Comparison of ENCODE assay signal across 3 worm cellular contexts in genomic region chrII:6269805-6270414, ce11.
TF ChIP-seq lines count a peak whose summit lies in the region.

TSS of gene F13H8.2 (plus strand) at chrII:6270364.

TF ChIP-seq in whole organism, L1 larva, 84 proteins besides CTCF, POLR2A, EP300 and RAD21 (continued from another document and continues in another):
- peak; percentile 81 for TF ChIP-seq ceh-88 (GFP tag; IDR thresholded peaks at IDR 0.05; lab: Robert Waterston, UW)
- peak; percentile 90 for TF ChIP-seq unc-130 (tag; optimal IDR thresholded peaks at IDR 0.05; lab: Kevin White, UChicago)
- TF ChIP-seq F16B12.6 (tag; optimal IDR thresholded peaks at IDR 0.05; lab: Kevin White, UChicago): peak; percentile 98
- peak; percentile 82 for TF ChIP-seq grh-1 (GFP tag; IDR thresholded peaks at IDR 0.05; lab: Robert Waterston, UW)
- peak; percentile 20 for TF ChIP-seq fkh-10 (GFP tag; optimal IDR thresholded peaks at IDR 0.05; lab: Kevin White, UChicago)
- no peak for TF ChIP-seq nhr-11 (tag; optimal IDR thresholded peaks at IDR 0.05; lab: Kevin White, UChicago)
- TF ChIP-seq jun-1 (tag; optimal IDR thresholded peaks at IDR 0.05; lab: Kevin White, UChicago): peak; percentile 57
- TF ChIP-seq hlh-17 (GFP tag; optimal IDR thresholded peaks at IDR 0.05; lab: Kevin White, UChicago; ENCODE audit: borderline replicate concordance): no peak
- peak; percentile 75 for TF ChIP-seq xbp-1 (tag; optimal IDR thresholded peaks at IDR 0.05; lab: Kevin White, UChicago)
- no peak for TF ChIP-seq tlp-1 (tag; optimal IDR thresholded peaks at IDR 0.05; lab: Kevin White, UChicago)
- TF ChIP-seq zag-1 (tag; optimal IDR thresholded peaks at IDR 0.05; lab: Kevin White, UChicago): no peak
- peak; percentile 89 for TF ChIP-seq nhr-19 (GFP tag; conservative IDR thresholded peaks at IDR 0.05; lab: Robert Waterston, UW)
- TF ChIP-seq unc-62 (GFP tag; optimal IDR thresholded peaks at IDR 0.05; lab: Kevin White, UChicago): no peak
- no peak for TF ChIP-seq egl-27 (tag; optimal IDR thresholded peaks at IDR 0.05; lab: Kevin White, UChicago)
- peak; percentile 63 for TF ChIP-seq aly-2 (tag; optimal IDR thresholded peaks at IDR 0.05; lab: Kevin White, UChicago)
- no peak for TF ChIP-seq mef-2 (tag; optimal IDR thresholded peaks at IDR 0.05; lab: Kevin White, UChicago)
- TF ChIP-seq C04F5.9 (tag; optimal IDR thresholded peaks at IDR 0.05; lab: Kevin White, UChicago): peak; percentile 58
- peak; percentile 96 to 98 (median 97) for TF ChIP-seq dpl-1 (GFP tag; optimal IDR thresholded peaks at IDR 0.05; lab: Kevin White, UChicago)
- TF ChIP-seq nhr-12 (tag; optimal IDR thresholded peaks at IDR 0.05; lab: Kevin White, UChicago): no peak
- no peak for TF ChIP-seq unc-98 (GFP tag; IDR thresholded peaks at IDR 0.05; lab: Robert Waterston, UW)
- TF ChIP-seq lsy-2 (tag; optimal IDR thresholded peaks at IDR 0.05; lab: Kevin White, UChicago): peak; percentile 82 to 90
- TF ChIP-seq hlh-4 (tag; optimal IDR thresholded peaks at IDR 0.05; lab: Kevin White, UChicago): no peak
- peak; percentile 70 for TF ChIP-seq blmp-1 (tag; optimal IDR thresholded peaks at IDR 0.05; lab: Kevin White, UChicago)
- no peak for TF ChIP-seq fkh-4 (tag; optimal IDR thresholded peaks at IDR 0.05; lab: Kevin White, UChicago; ENCODE audit: borderline replicate concordance)
- no peak for TF ChIP-seq pag-3 (tag; optimal IDR thresholded peaks at IDR 0.05; lab: Kevin White, UChicago; ENCODE audit: borderline replicate concordance, insufficient read depth)
- TF ChIP-seq ceh-63 (GFP tag; optimal IDR thresholded peaks at IDR 0.05; lab: Kevin White, UChicago): no peak
- peak; percentile 44 for TF ChIP-seq skn-1 (tag; optimal IDR thresholded peaks at IDR 0.05; lab: Kevin White, UChicago)
- peak; percentile 59 for TF ChIP-seq pax-3 (tag; optimal IDR thresholded peaks at IDR 0.05; lab: Kevin White, UChicago)
- TF ChIP-seq vab-15 (tag; optimal IDR thresholded peaks at IDR 0.05; lab: Kevin White, UChicago): peak; percentile 41
- TF ChIP-seq lin-39 (tag; optimal IDR thresholded peaks at IDR 0.05; lab: Kevin White, UChicago): no peak
- TF ChIP-seq nhr-90 (tag; optimal IDR thresholded peaks at IDR 0.05; lab: Kevin White, UChicago; ENCODE audit: poor library complexity): peak; percentile 77
- TF ChIP-seq ces-1 (GFP tag; optimal IDR thresholded peaks at IDR 0.05; lab: Kevin White, UChicago): no peak
- peak; percentile 82 for TF ChIP-seq dsc-1 (tag; optimal IDR thresholded peaks at IDR 0.05; lab: Kevin White, UChicago)
- TF ChIP-seq nhr-71 (tag; optimal IDR thresholded peaks at IDR 0.05; lab: Kevin White, UChicago): peak; percentile 90
- no peak for TF ChIP-seq pqm-1 (tag; optimal IDR thresholded peaks at IDR 0.05; lab: Kevin White, UChicago)
- TF ChIP-seq ets-5 (GFP tag; IDR thresholded peaks at IDR 0.05; lab: Robert Waterston, UW): no peak
- peak in 1 of 2 experiments; percentile 59 for TF ChIP-seq ztf-11 (tag; optimal IDR thresholded peaks at IDR 0.05; lab: Kevin White, UChicago)
- peak; percentile 97 to 99 for TF ChIP-seq efl-1 (optimal IDR thresholded peaks at IDR 0.05; lab: Kevin White, UChicago)
- TF ChIP-seq efl-1 (GFP tag; optimal IDR thresholded peaks at IDR 0.05 in 1 of 2; lab: Kevin White, UChicago): peak; percentile 98 to 100
- peak; percentile 91 for TF ChIP-seq nhr-47 (tag; optimal IDR thresholded peaks at IDR 0.05; lab: Kevin White, UChicago)
- peak; percentile 80 for TF ChIP-seq mep-1 (tag; optimal IDR thresholded peaks at IDR 0.05; lab: Kevin White, UChicago)
- TF ChIP-seq lin-35 (GFP tag; optimal IDR thresholded peaks at IDR 0.05; lab: Kevin White, UChicago): peak; percentile 96 to 98
- TF ChIP-seq lir-3 (tag; optimal IDR thresholded peaks at IDR 0.05; lab: Kevin White, UChicago; ENCODE audit: poor library complexity): peak; percentile 72

TF ChIP-seq in whole organism, L3 larva, 47 proteins besides CTCF, POLR2A, EP300 and RAD21 (continued from another document):
- TF ChIP-seq nhr-28 (tag; optimal IDR thresholded peaks at IDR 0.05; lab: Kevin White, UChicago) (no peak), nhr-43 (tag; optimal IDR thresholded peaks at IDR 0.05; lab: Kevin White, UChicago; ENCODE audit: poor library complexity, severe bottlenecking) (peak; percentile 71), fkh-2 (tag; optimal IDR thresholded peaks at IDR 0.05; lab: Kevin White, UChicago) (no peak), daf-12 (tag; optimal IDR thresholded peaks at IDR 0.05; lab: Kevin White, UChicago) (no peak), nhr-11 (tag; optimal IDR thresholded peaks at IDR 0.05; lab: Kevin White, UChicago) (no peak), ceh-16 (tag; optimal IDR thresholded peaks at IDR 0.05; lab: Kevin White, UChicago) (no peak), lin-39 (tag; optimal IDR thresholded peaks at IDR 0.05; lab: Kevin White, UChicago) (peak; percentile 39), lsy-12 (tag; optimal IDR thresholded peaks at IDR 0.05; lab: Kevin White, UChicago) (peak; percentile 54), pqm-1 (tag; optimal IDR thresholded peaks at IDR 0.05; lab: Kevin White, UChicago) (no peak), lin-15B (tag; optimal IDR thresholded peaks at IDR 0.05; lab: Kevin White, UChicago) (peak; percentile 72), ztf-4 (tag; optimal IDR thresholded peaks at IDR 0.05; lab: Kevin White, UChicago) (no peak), fkh-10 (GFP tag; optimal IDR thresholded peaks at IDR 0.05; lab: Kevin White, UChicago) (no peak), ceh-28 (tag; optimal IDR thresholded peaks at IDR 0.05; lab: Kevin White, UChicago) (peak; percentile 69), elt-1 (tag; optimal IDR thresholded peaks at IDR 0.05; lab: Kevin White, UChicago) (no peak), mml-1 (tag; optimal IDR thresholded peaks at IDR 0.05; lab: Kevin White, UChicago) (no peak), ceh-9 (tag; optimal IDR thresholded peaks at IDR 0.05; lab: Kevin White, UChicago) (no peak), ceh-82 (tag; optimal IDR thresholded peaks at IDR 0.05; lab: Kevin White, UChicago) (no peak), nhr-76 (tag; optimal IDR thresholded peaks at IDR 0.05; lab: Kevin White, UChicago) (no peak), skn-1 (tag; optimal IDR thresholded peaks at IDR 0.05; lab: Kevin White, UChicago) (no peak), zag-1 (tag; optimal IDR thresholded peaks at IDR 0.05; lab: Kevin White, UChicago) (no peak), elt-3 (tag; optimal IDR thresholded peaks at IDR 0.05; lab: Kevin White, UChicago) (no peak), ztf-11 (tag; optimal IDR thresholded peaks at IDR 0.05; lab: Kevin White, UChicago) (no peak), ZK546.5 (tag; optimal IDR thresholded peaks at IDR 0.05; lab: Kevin White, UChicago) (no peak), elt-2 (tag; optimal IDR thresholded peaks at IDR 0.05; lab: Kevin White, UChicago) (peak; percentile 51), tbx-2 (tag; optimal IDR thresholded peaks at IDR 0.05; lab: Kevin White, UChicago) (peak; percentile 63), eor-1 (tag; optimal IDR thresholded peaks at IDR 0.05; lab: Kevin White, UChicago) (no peak), nhr-12 (tag; optimal IDR thresholded peaks at IDR 0.05; lab: Kevin White, UChicago) (no peak)
TF ChIP-seq in whole organism, L3 larva: peak in this region for 16.

TF ChIP-seq in whole organism, young adult, 124 proteins besides CTCF, POLR2A, EP300 and RAD21 (continued from another document and continues in another):
- TF ChIP-seq ama-1 (optimal IDR thresholded peaks at IDR 0.05; lab: Kevin White, UChicago) (no peak), ama-1 (GFP tag; optimal IDR thresholded peaks at IDR 0.05; lab: Kevin White, UChicago) (no peak), hrde-1 (tag; optimal IDR thresholded peaks at IDR 0.05; lab: Kevin White, UChicago; ENCODE audit: borderline replicate concordance) (no peak), D2030.7 (GFP tag; IDR thresholded peaks at IDR 0.05; lab: Robert Waterston, UW) (peak; percentile 94), ets-4 (GFP tag; optimal IDR thresholded peaks at IDR 0.05; lab: Kevin White, UChicago) (no peak), egl-44 (GFP tag; IDR thresholded peaks at IDR 0.05; lab: Robert Waterston, UW) (peak; percentile 66; the same call in 1 of the 2 replicates), aptf-2 (GFP tag; conservative IDR thresholded peaks at IDR 0.05; lab: Robert Waterston, UW) (peak; percentile 89; the same call in 1 of the 2 replicates), ekl-4 (GFP tag; IDR thresholded peaks at IDR 0.05; lab: Robert Waterston, UW) (peak; percentile 86), ztf-6 (GFP tag; IDR thresholded peaks at IDR 0.05; lab: Robert Waterston, UW) (peak; percentile 50; the same call in 1 of the 2 replicates), T07F8.4 (tag; optimal IDR thresholded peaks at IDR 0.05; lab: Kevin White, UChicago) (no peak), egl-18 (GFP tag; IDR thresholded peaks at IDR 0.05; lab: Robert Waterston, UW) (no peak), fkh-3 (tag; optimal IDR thresholded peaks at IDR 0.05; lab: Kevin White, UChicago) (no peak), atf-7 (tag; optimal IDR thresholded peaks at IDR 0.05; lab: Kevin White, UChicago) (no peak), snpc-3.4 (tag; optimal IDR thresholded peaks at IDR 0.05; lab: Kevin White, UChicago) (no peak), akir-1 (GFP tag; optimal IDR thresholded peaks at IDR 0.05; lab: Kevin White, UChicago) (no peak), hmg-20 (GFP tag; IDR thresholded peaks at IDR 0.05; lab: Robert Waterston, UW) (0 out of 2 replicates have a peak, but pooled peaks have one; percentile 43), ztf-26 (tag; optimal IDR thresholded peaks at IDR 0.05; lab: Kevin White, UChicago) (peak; percentile 13), xnd-1 (tag; optimal IDR thresholded peaks at IDR 0.05; lab: Kevin White, UChicago) (no peak), snpc-1.3 (tag; optimal IDR thresholded peaks at IDR 0.05; lab: Kevin White, UChicago; ENCODE audit: insufficient read depth) (no peak), ceh-27 (GFP tag; optimal IDR thresholded peaks at IDR 0.05; lab: Kevin White, UChicago) (peak; percentile 69), ztf-22 (GFP tag; optimal IDR thresholded peaks at IDR 0.05; lab: Kevin White, UChicago) (no peak), F33H1.4 (GFP tag; IDR thresholded peaks at IDR 0.05; lab: Robert Waterston, UW) (peak; percentile 73), mxl-1 (tag; optimal IDR thresholded peaks at IDR 0.05; lab: Kevin White, UChicago) (no peak), cebp-2 (GFP tag; IDR thresholded peaks at IDR 0.05; lab: Robert Waterston, UW) (0 out of 2 replicates have a peak, but pooled peaks have one; percentile 32), mel-28 (tag; optimal IDR thresholded peaks at IDR 0.05; lab: Kevin White, UChicago; ENCODE audit: borderline replicate concordance) (no peak), nhr-27 (tag; optimal IDR thresholded peaks at IDR 0.05; lab: Kevin White, UChicago) (no peak), unc-130 (GFP tag; optimal IDR thresholded peaks at IDR 0.05; lab: Kevin White, UChicago) (no peak), chd-7 (tag; optimal IDR thresholded peaks at IDR 0.05; lab: Kevin White, UChicago) (no peak), lir-1 (GFP tag; conservative IDR thresholded peaks at IDR 0.05; lab: Robert Waterston, UW) (peak; percentile 69), him-1 (tag; optimal IDR thresholded peaks at IDR 0.05; lab: Kevin White, UChicago) (peak; percentile 19), die-1 (tag; optimal IDR thresholded peaks at IDR 0.05; lab: Kevin White, UChicago) (no peak), hlh-26 (GFP tag; conservative IDR thresholded peaks at IDR 0.05; lab: Robert Waterston, UW) (no peak), B0035.1 (tag; optimal IDR thresholded peaks at IDR 0.05; lab: Kevin White, UChicago) (no peak), let-607 (tag; optimal IDR thresholded peaks at IDR 0.05; lab: Kevin White, UChicago) (no peak), Y79H2A.3 (GFP tag; conservative IDR thresholded peaks at IDR 0.05; lab: Robert Waterston, UW) (no peak), K12H6.12 (tag; optimal IDR thresholded peaks at IDR 0.05; lab: Kevin White, UChicago) (peak; percentile 35), madf-10 (tag; optimal IDR thresholded peaks at IDR 0.05; lab: Kevin White, UChicago) (peak; percentile 23), Y53G8AR.9 (GFP tag; conservative IDR thresholded peaks at IDR 0.05; lab: Robert Waterston, UW) (peak; percentile 61; the same call in 1 of the 2 replicates), F57C9.4 (tag; optimal IDR thresholded peaks at IDR 0.05; lab: Kevin White, UChicago) (no peak), B0336.3 (GFP tag; IDR thresholded peaks at IDR 0.05; lab: Robert Waterston, UW) (no peak; the same call in 1 of the 2 replicates), rec-8 (tag; optimal IDR thresholded peaks at IDR 0.05; lab: Kevin White, UChicago) (no peak), F57A8.1 (GFP tag; optimal IDR thresholded peaks at IDR 0.05; lab: Kevin White, UChicago) (no peak), attf-3 (GFP tag; conservative IDR thresholded peaks at IDR 0.05; lab: Robert Waterston, UW) (peak; percentile 79), attf-6 (GFP tag; IDR thresholded peaks at IDR 0.05; lab: Robert Waterston, UW) (peak; percentile 54), let-526 (GFP tag; IDR thresholded peaks at IDR 0.05; lab: Robert Waterston, UW) (0 out of 2 replicates have a peak, but pooled peaks have one; percentile 9), madf-8 (GFP tag; conservative IDR thresholded peaks at IDR 0.05; lab: Robert Waterston, UW) (peak; percentile 68), Y53F4B.3 (GFP tag; IDR thresholded peaks at IDR 0.05; lab: Robert Waterston, UW) (peak; percentile 85), sdz-38 (tag; optimal IDR thresholded peaks at IDR 0.05; lab: Kevin White, UChicago) (no peak), ztf-18 (tag; optimal IDR thresholded peaks at IDR 0.05; lab: Kevin White, UChicago) (peak; percentile 56), pbrm-1 (GFP tag; IDR thresholded peaks at IDR 0.05; lab: Robert Waterston, UW) (peak; percentile 92), F23B12.7 (tag; optimal IDR thresholded peaks at IDR 0.05; lab: Kevin White, UChicago; ENCODE audit: insufficient read depth) (peak; percentile 95), lin-54 (GFP tag; optimal IDR thresholded peaks at IDR 0.05; lab: Kevin White, UChicago) (peak; percentile 96), K11D2.4 (GFP tag; IDR thresholded peaks at IDR 0.05; lab: Robert Waterston, UW) (peak; percentile 84), ccch-3 (GFP tag; optimal IDR thresholded peaks at IDR 0.05; lab: Kevin White, UChicago) (no peak), efl-1 (GFP tag; optimal IDR thresholded peaks at IDR 0.05; lab: Kevin White, UChicago) (peak; percentile 76), sea-2 (GFP tag; IDR thresholded peaks at IDR 0.05; lab: Robert Waterston, UW) (no peak), pha-4 (tag; optimal IDR thresholded peaks at IDR 0.05; lab: Kevin White, UChicago) (no peak), lag-1 (GFP tag; IDR thresholded peaks at IDR 0.05; lab: Robert Waterston, UW) (no peak), ceh-91 (GFP tag; IDR thresholded peaks at IDR 0.05; lab: Robert Waterston, UW) (peak; percentile 78), ceh-58 (GFP tag; IDR thresholded peaks at IDR 0.05; lab: Robert Waterston, UW) (no peak), madf-3 (GFP tag; IDR thresholded peaks at IDR 0.05; lab: Robert Waterston, UW) (0 out of 2 replicates have a peak, but pooled peaks have one; percentile 15), lin-40 (tag; optimal IDR thresholded peaks at IDR 0.05; lab: Kevin White, UChicago) (no peak), Y95B8A.8 (GFP tag; IDR thresholded peaks at IDR 0.05; lab: Robert Waterston, UW) (peak; percentile 52; the same call in 1 of the 2 replicates), snpc-4 (GFP tag; optimal IDR thresholded peaks at IDR 0.05; lab: Kevin White, UChicago) (no peak), snpc-4 (tag; optimal IDR thresholded peaks at IDR 0.05; lab: Kevin White, UChicago) (peak in 1 of 4 experiments; percentile 18), Y67H2A.10 (GFP tag; conservative IDR thresholded peaks at IDR 0.05; lab: Robert Waterston, UW) (no peak), mcd-1 (GFP tag; IDR thresholded peaks at IDR 0.05; lab: Robert Waterston, UW) (peak; percentile 90), ztf-25 (GFP tag; IDR thresholded peaks at IDR 0.05; lab: Robert Waterston, UW) (peak; percentile 76; the same call in 1 of the 2 replicates), hlh-12 (tag; optimal IDR thresholded peaks at IDR 0.05; lab: Kevin White, UChicago) (no peak), lsl-1 (GFP tag; optimal IDR thresholded peaks at IDR 0.05; lab: Kevin White, UChicago) (peak; percentile 63), somi-1 (GFP tag; optimal IDR thresholded peaks at IDR 0.05; lab: Kevin White, UChicago) (no peak)
